Worm (Caenorhabditis elegans): ENCODE measurements around the gene K08B12.3.

Gene K08B12.3

DNA sequence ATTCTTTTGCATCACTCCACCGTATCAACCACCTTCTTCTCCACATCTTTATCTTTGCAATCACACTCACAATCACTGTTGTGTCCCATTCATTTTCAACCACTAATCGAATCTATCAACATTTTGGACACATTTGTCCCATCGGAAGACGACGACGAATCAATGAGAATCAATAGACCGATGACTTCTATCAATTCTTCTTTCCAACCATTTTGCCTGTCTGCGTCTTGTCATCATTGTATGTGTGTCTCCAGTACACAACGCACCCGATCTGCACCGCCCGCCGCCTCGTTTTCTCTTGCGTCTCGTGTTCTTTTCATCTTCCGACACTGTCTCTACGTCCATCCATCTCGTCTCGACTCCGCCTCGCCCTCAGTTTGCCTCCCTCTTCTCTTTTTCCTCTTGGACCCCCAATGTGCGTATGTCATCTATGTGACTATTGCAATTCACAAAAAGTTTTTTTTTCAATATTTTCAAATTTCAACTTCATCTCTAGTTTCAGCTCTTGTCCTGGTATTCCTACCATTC, 11.5 kb downstream of the K08B12.3 start, which contains the start of gene dmd-7:
dmd-7 (plus strand) TSS at position 478 of the 528 bp plus-strand sequence.
- TF ChIP-seq nhr-6 (tag; optimal IDR thresholded peaks at IDR 0.05): peak; percentile 89
- TF ChIP-seq nhr-10 (tag; optimal IDR thresholded peaks at IDR 0.05): peak; percentile 90
- peak; percentile 25 for TF ChIP-seq dpl-1 (GFP tag; optimal IDR thresholded peaks at IDR 0.05)
- TF ChIP-seq aha-1 (tag): peak; percentile 99
- TF ChIP-seq daf-12 (tag; optimal IDR thresholded peaks at IDR 0.05): no peak
- no peak for TF ChIP-seq lin-39 (tag; optimal IDR thresholded peaks at IDR 0.05)
- peak; percentile 67; the same call in 1 of the 2 replicates for TF ChIP-seq T26A8.4 (GFP tag; IDR thresholded peaks at IDR 0.05)
- TF ChIP-seq nhr-42 (GFP tag; IDR thresholded peaks at IDR 0.05): 0 out of 2 replicates have a peak, but pooled peaks have one; percentile 49
- no peak for TF ChIP-seq lir-3 (tag; optimal IDR thresholded peaks at IDR 0.05)
- TF ChIP-seq set-16 (GFP tag; IDR thresholded peaks at IDR 0.05): peak; percentile 58
- TF ChIP-seq ceh-44 (GFP tag; IDR thresholded peaks at IDR 0.05): no peak
- peak; percentile 93 for TF ChIP-seq hlh-30 (tag; optimal IDR thresholded peaks at IDR 0.05; ENCODE audit: insufficient read depth)
- peak; percentile 85 for TF ChIP-seq nhr-77 (tag; optimal IDR thresholded peaks at IDR 0.05)
- TF ChIP-seq saeg-2 (GFP tag; IDR thresholded peaks at IDR 0.05): peak; percentile 69; the same call in 1 of the 2 replicates
- peak; percentile 81 to 95 for TF ChIP-seq mdl-1 (tag; optimal IDR thresholded peaks at IDR 0.05)
- TF ChIP-seq dve-1 (tag; optimal IDR thresholded peaks at IDR 0.05; ENCODE audit: insufficient read depth): peak; percentile 75
- peak; percentile 78 for TF ChIP-seq mep-1 (tag; optimal IDR thresholded peaks at IDR 0.05)
- TF ChIP-seq ceh-20 (GFP tag; IDR thresholded peaks at IDR 0.05): peak; percentile 82
- TF ChIP-seq zfp-3 (GFP tag; conservative IDR thresholded peaks at IDR 0.05): no peak
- peak; percentile 94 for TF ChIP-seq tra-1 (GFP tag; IDR thresholded peaks at IDR 0.05)
- TF ChIP-seq fos-1 (tag; optimal IDR thresholded peaks at IDR 0.05): no peak
- TF ChIP-seq hmg-1.1 (GFP tag; IDR thresholded peaks at IDR 0.05): peak; percentile 84
- peak; percentile 86 for TF ChIP-seq mxl-3 (GFP tag; optimal IDR thresholded peaks at IDR 0.05)
- TF ChIP-seq Y48G9A.11 (GFP tag; IDR thresholded peaks at IDR 0.05): no peak
- TF ChIP-seq nhr-48 (tag; optimal IDR thresholded peaks at IDR 0.05): peak; percentile 100
- peak; percentile 96 for TF ChIP-seq hlh-11 (tag; optimal IDR thresholded peaks at IDR 0.05)
- 0 out of 2 replicates have a peak, but pooled peaks have one; percentile 60 for TF ChIP-seq ctbp-1 (GFP tag; IDR thresholded peaks at IDR 0.05)
- peak; percentile 36 for TF ChIP-seq ceh-28 (tag; optimal IDR thresholded peaks at IDR 0.05)
- peak; percentile 63 for TF ChIP-seq nhr-76 (tag; optimal IDR thresholded peaks at IDR 0.05)
- TF ChIP-seq jun-1 (tag; optimal IDR thresholded peaks at IDR 0.05): peak; percentile 13
- TF ChIP-seq php-3 (GFP tag; IDR thresholded peaks at IDR 0.05): no peak
- TF ChIP-seq F10B5.3 (tag; optimal IDR thresholded peaks at IDR 0.05): no peak
- TF ChIP-seq pha-4 (GFP tag; IDR thresholded peaks at IDR 0.05): peak; percentile 61; the same call in 1 of the 2 replicates
- no peak for TF ChIP-seq pha-4 (tag; optimal IDR thresholded peaks at IDR 0.05)
- TF ChIP-seq madf-9 (GFP tag; conservative IDR thresholded peaks at IDR 0.05): peak; percentile 49; the same call in 1 of the 2 replicates
- TF ChIP-seq ceh-32 (tag; optimal IDR thresholded peaks at IDR 0.05; ENCODE audit: poor library complexity): no peak
- no peak for TF ChIP-seq Y75B8A.6 (GFP tag; IDR thresholded peaks at IDR 0.05)
- no peak for TF ChIP-seq snpc-1.2 (GFP tag; IDR thresholded peaks at IDR 0.05)
- no peak for TF ChIP-seq vab-7 (GFP tag; IDR thresholded peaks at IDR 0.05)
- peak; percentile 58 for TF ChIP-seq cey-2 (tag; optimal IDR thresholded peaks at IDR 0.05; ENCODE audit: borderline replicate concordance, insufficient read depth)
- peak; percentile 68 for TF ChIP-seq lin-13 (GFP tag; optimal IDR thresholded peaks at IDR 0.05)
- TF ChIP-seq lsy-2 (tag; optimal IDR thresholded peaks at IDR 0.05): peak; percentile 75 to 86
- peak; percentile 2 to 95 for TF ChIP-seq hif-1 (tag; optimal IDR thresholded peaks at IDR 0.05)
- TF ChIP-seq nhr-25 (tag; optimal IDR thresholded peaks at IDR 0.05; ENCODE audit: borderline replicate concordance, insufficient read depth): peak; percentile 94
- TF ChIP-seq ZK546.5 (tag; optimal IDR thresholded peaks at IDR 0.05): no peak
- TF ChIP-seq nhr-11 (tag; optimal IDR thresholded peaks at IDR 0.05): peak; percentile 76
- peak; percentile 58 for TF ChIP-seq gei-8 (GFP tag; optimal IDR thresholded peaks at IDR 0.05)
- peak; percentile 8 for TF ChIP-seq F37D6.2 (tag; optimal IDR thresholded peaks at IDR 0.05)
- no peak for TF ChIP-seq F44E2.7 (GFP tag; IDR thresholded peaks at IDR 0.05)
- TF ChIP-seq daf-19 (GFP tag; conservative IDR thresholded peaks at IDR 0.05): no peak
